ENCODE assay signal across 4 fruit fly cellular contexts in the genomic region with DNA sequence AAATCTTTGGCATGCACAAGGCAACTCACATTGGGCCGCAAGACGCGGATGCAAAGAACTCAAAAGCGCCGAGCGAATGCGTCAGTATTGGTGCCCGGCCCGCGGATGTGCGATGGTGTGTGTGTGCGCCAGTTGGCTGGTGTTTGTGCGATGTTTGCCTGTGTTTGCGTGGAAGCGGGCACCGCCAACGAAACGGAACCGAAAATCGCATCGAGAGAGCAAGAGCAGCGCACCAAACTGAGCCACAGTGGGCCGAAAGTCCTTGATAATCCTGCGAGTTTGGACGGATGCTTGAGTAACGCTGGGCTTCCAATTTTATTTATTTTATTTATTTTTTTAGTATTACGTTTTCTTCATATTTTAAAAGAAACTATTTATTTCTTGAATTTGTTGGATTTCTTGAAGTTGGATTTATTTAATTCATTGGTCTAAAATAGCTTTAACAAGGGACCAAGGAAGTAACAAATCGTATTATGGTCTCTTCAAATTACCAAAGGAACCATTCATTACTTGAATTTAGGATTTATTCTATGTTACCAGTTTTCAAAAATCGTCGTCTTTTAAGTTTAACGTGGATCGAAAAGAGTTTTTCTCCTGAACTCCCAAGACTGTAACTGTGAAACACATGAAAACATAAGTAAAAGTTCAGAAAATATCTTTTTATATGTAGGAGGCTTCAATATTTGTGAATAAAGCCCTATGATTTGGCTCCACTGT.
TF ChIP-seq lines count a peak whose summit lies in the region.

No protein-coding gene starts in this region.

TF ChIP-seq in whole organism, embryonic, 481 proteins besides CTCF, POLR2A, EP300 and RAD21 (continued from another document and continues in another):
- peak; percentile 47 for TF ChIP-seq CG10431 (GFP tag; optimal IDR thresholded peaks at IDR 0.05; lab: Kevin White, UChicago)
- TF ChIP-seq Camta (GFP tag; optimal IDR thresholded peaks at IDR 0.05; lab: Kevin White, UChicago): no peak
- TF ChIP-seq CG32532 (GFP tag; IDR thresholded peaks at IDR 0.05; lab: Robert Waterston, UW): no peak
- TF ChIP-seq peb (GFP tag; IDR thresholded peaks at IDR 0.05; lab: Robert Waterston, UW): peak; percentile 16; the same call in 1 of the 2 replicates
- no peak for TF ChIP-seq CG1647 (GFP tag; optimal IDR thresholded peaks at IDR 0.05; lab: Kevin White, UChicago)
- 0 out of 2 replicates have a peak, but pooled peaks have one; percentile 5 for TF ChIP-seq ap (GFP tag; IDR thresholded peaks at IDR 0.05; lab: Robert Waterston, UW)
- TF ChIP-seq C15 (GFP tag; IDR thresholded peaks at IDR 0.05; lab: Robert Waterston, UW): no peak
- peak; percentile 44 for TF ChIP-seq CG6254 (GFP tag; optimal IDR thresholded peaks at IDR 0.05; lab: Kevin White, UChicago)
- TF ChIP-seq CG12299 (tag; optimal IDR thresholded peaks at IDR 0.05; lab: Kevin White, UChicago): no peak
- peak; percentile 38 to 67 for TF ChIP-seq bsh (GFP tag; optimal IDR thresholded peaks at IDR 0.05; lab: Kevin White, UChicago)
- no peak for TF ChIP-seq CG13296 (GFP tag; optimal IDR thresholded peaks at IDR 0.05; lab: Kevin White, UChicago)
- TF ChIP-seq tio (GFP tag; optimal IDR thresholded peaks at IDR 0.05; lab: Kevin White, UChicago): peak; percentile 76
- TF ChIP-seq H15 (GFP tag; IDR thresholded peaks at IDR 0.05; lab: Robert Waterston, UW): peak; percentile 49; the same call in 1 of the 3 replicates
- no peak for TF ChIP-seq bigmax (GFP tag; optimal IDR thresholded peaks at IDR 0.05; lab: Kevin White, UChicago)
- TF ChIP-seq row (GFP tag; IDR thresholded peaks at IDR 0.05; lab: Robert Waterston, UW): peak; percentile 37; the same call in 2 of the 3 replicates
- peak; percentile 33 for TF ChIP-seq odd (GFP tag; optimal IDR thresholded peaks at IDR 0.05; lab: Kevin White, UChicago)
- no peak for TF ChIP-seq D (optimal IDR thresholded peaks at IDR 0.05; lab: Kevin White, UChicago)
- TF ChIP-seq D (GFP tag; optimal IDR thresholded peaks at IDR 0.05; lab: Kevin White, UChicago): peak; percentile 85
- peak; percentile 9; the same call in 1 of the 4 replicates for TF ChIP-seq Gug (GFP tag; IDR thresholded peaks at IDR 0.05; lab: Robert Waterston, UW)
- TF ChIP-seq gsb-n (tag; optimal IDR thresholded peaks at IDR 0.05; lab: Kevin White, UChicago): peak; percentile 29
- TF ChIP-seq CG1602 (GFP tag; optimal IDR thresholded peaks at IDR 0.05; lab: Kevin White, UChicago): peak; percentile 42
- peak; percentile 67 for TF ChIP-seq az2 (GFP tag; optimal IDR thresholded peaks at IDR 0.05; lab: Kevin White, UChicago)
- no peak for TF ChIP-seq CG3065 (GFP tag; optimal IDR thresholded peaks at IDR 0.05; lab: Kevin White, UChicago)
- peak; percentile 47 for TF ChIP-seq CG4360 (GFP tag; IDR thresholded peaks at IDR 0.05; lab: Robert Waterston, UW)
- TF ChIP-seq Oaz (GFP tag; IDR thresholded peaks at IDR 0.05; lab: Robert Waterston, UW): no peak
- peak; percentile 42 for TF ChIP-seq cato (GFP tag; optimal IDR thresholded peaks at IDR 0.05; lab: Kevin White, UChicago; ENCODE audit: borderline replicate concordance)
- TF ChIP-seq CG2712 (tag; optimal IDR thresholded peaks at IDR 0.05; lab: Kevin White, UChicago): peak; percentile 76
- TF ChIP-seq Nf-YB (GFP tag; optimal IDR thresholded peaks at IDR 0.05; lab: Kevin White, UChicago): peak; percentile 93
- no peak for TF ChIP-seq sob (GFP tag; IDR thresholded peaks at IDR 0.05; lab: Robert Waterston, UW)
- no peak for TF ChIP-seq Dip2 (GFP tag; IDR thresholded peaks at IDR 0.05; lab: Robert Waterston, UW)

TF ChIP-seq in whole organism, prepupa, 60 proteins besides CTCF, POLR2A, EP300 and RAD21 (continued from another document and continues in another):
- TF ChIP-seq CG10631 (GFP tag; optimal IDR thresholded peaks at IDR 0.05; lab: Kevin White, UChicago) (peak; percentile 77), CG3032 (tag; optimal IDR thresholded peaks at IDR 0.05; lab: Kevin White, UChicago) (peak; percentile 64), CG6854 (GFP tag; optimal IDR thresholded peaks at IDR 0.05; lab: Kevin White, UChicago) (no peak), dac (GFP tag; optimal IDR thresholded peaks at IDR 0.05; lab: Kevin White, UChicago) (peak; percentile 61), Ets21C (GFP tag; optimal IDR thresholded peaks at IDR 0.05; lab: Kevin White, UChicago) (peak; percentile 56), fkh (GFP tag; optimal IDR thresholded peaks at IDR 0.05; lab: Kevin White, UChicago) (no peak), eg (GFP tag; IDR thresholded peaks at IDR 0.05; lab: Robert Waterston, UW) (peak; percentile 56), Met (GFP tag; optimal IDR thresholded peaks at IDR 0.05; lab: Kevin White, UChicago) (peak; percentile 61), Lpt (GFP tag; optimal IDR thresholded peaks at IDR 0.05; lab: Kevin White, UChicago) (peak; percentile 41), Eip78C (GFP tag; lab: Kevin White, UChicago) (peak; percentile 91), CG32006 (GFP tag; optimal IDR thresholded peaks at IDR 0.05; lab: Kevin White, UChicago) (peak; percentile 92), Sox15 (GFP tag; optimal IDR thresholded peaks at IDR 0.05; lab: Kevin White, UChicago) (peak; percentile 67), salr (GFP tag; optimal IDR thresholded peaks at IDR 0.05; lab: Kevin White, UChicago) (peak in 1 of 2 experiments; percentile 90), svp (GFP tag; lab: Kevin White, UChicago) (peak; percentile 79), Smox (GFP tag; optimal IDR thresholded peaks at IDR 0.05; lab: Kevin White, UChicago) (peak; percentile 52), Eip75B (GFP tag; optimal IDR thresholded peaks at IDR 0.05; lab: Kevin White, UChicago) (peak; percentile 55), Sox102F (GFP tag; optimal IDR thresholded peaks at IDR 0.05; lab: Kevin White, UChicago) (peak; percentile 28), CG8632 (GFP tag; optimal IDR thresholded peaks at IDR 0.05; lab: Kevin White, UChicago) (peak; percentile 46), CG11902 (GFP tag; optimal IDR thresholded peaks at IDR 0.05; lab: Kevin White, UChicago) (peak; percentile 38), CG8319 (GFP tag; optimal IDR thresholded peaks at IDR 0.05; lab: Kevin White, UChicago) (peak; percentile 29), cyc (GFP tag; optimal IDR thresholded peaks at IDR 0.05; lab: Kevin White, UChicago) (peak; percentile 49), CG11294 (GFP tag; IDR thresholded peaks at IDR 0.05; lab: Robert Waterston, UW) (0 out of 2 replicates have a peak, but pooled peaks have one; percentile 7), CG16779 (tag; optimal IDR thresholded peaks at IDR 0.05; lab: Kevin White, UChicago) (peak; percentile 9), CG9139 (GFP tag; optimal IDR thresholded peaks at IDR 0.05; lab: Kevin White, UChicago) (peak; percentile 40), CG3919 (GFP tag; optimal IDR thresholded peaks at IDR 0.05; lab: Kevin White, UChicago) (peak; percentile 61), CG1621 (tag; optimal IDR thresholded peaks at IDR 0.05; lab: Kevin White, UChicago) (no peak), Eip93F (GFP tag; optimal IDR thresholded peaks at IDR 0.05; lab: Kevin White, UChicago) (no peak), CG6163 (GFP tag; IDR thresholded peaks at IDR 0.05; lab: Robert Waterston, UW) (peak; percentile 60), pdm3 (GFP tag; optimal IDR thresholded peaks at IDR 0.05; lab: Kevin White, UChicago) (peak; percentile 65), Gug (GFP tag; IDR thresholded peaks at IDR 0.05; lab: Robert Waterston, UW) (no peak), Blimp-1 (GFP tag; optimal IDR thresholded peaks at IDR 0.05; lab: Kevin White, UChicago) (peak; percentile 54), achi (GFP tag; optimal IDR thresholded peaks at IDR 0.05; lab: Kevin White, UChicago) (peak; percentile 78)

TF ChIP-seq in whole organism, pupa, 21 proteins besides CTCF, POLR2A, EP300 and RAD21 (continued from another document):
- TF ChIP-seq EcR (GFP tag; optimal IDR thresholded peaks at IDR 0.05; lab: Kevin White, UChicago): no peak

TF ChIP-seq in whole organism, wandering third instar larva, 38 proteins besides CTCF, POLR2A, EP300 and RAD21 (continued from another document):
- TF ChIP-seq Jra (GFP tag; optimal IDR thresholded peaks at IDR 0.05; lab: Kevin White, UChicago): no peak
- TF ChIP-seq Sp1 (GFP tag; optimal IDR thresholded peaks at IDR 0.05; lab: Kevin White, UChicago): peak; percentile 67
- TF ChIP-seq sage (GFP tag; optimal IDR thresholded peaks at IDR 0.05; lab: Kevin White, UChicago): no peak
- peak; percentile 15 for TF ChIP-seq h (GFP tag; optimal IDR thresholded peaks at IDR 0.05; lab: Kevin White, UChicago)
- TF ChIP-seq brk (GFP tag; optimal IDR thresholded peaks at IDR 0.05; lab: Kevin White, UChicago): no peak
- no peak for TF ChIP-seq lola (GFP tag; optimal IDR thresholded peaks at IDR 0.05; lab: Kevin White, UChicago)
- TF ChIP-seq dl (GFP tag; optimal IDR thresholded peaks at IDR 0.05; lab: Kevin White, UChicago; ENCODE audit: insufficient read depth in 1 of 2, partially characterized antibody in 2 of 2): peak in 1 of 2 experiments; percentile 32
- no peak for TF ChIP-seq CG32264 (GFP tag; optimal IDR thresholded peaks at IDR 0.05; lab: Kevin White, UChicago)
- TF ChIP-seq fru (GFP tag; optimal IDR thresholded peaks at IDR 0.05; lab: Kevin White, UChicago): peak; percentile 45
- peak; percentile 11 for TF ChIP-seq ey (GFP tag; optimal IDR thresholded peaks at IDR 0.05; lab: Kevin White, UChicago)
- TF ChIP-seq foxo (GFP tag; optimal IDR thresholded peaks at IDR 0.05; lab: Kevin White, UChicago): peak in 1 of 2 experiments; percentile 72
- peak; percentile 61 for TF ChIP-seq psq (GFP tag; optimal IDR thresholded peaks at IDR 0.05; lab: Kevin White, UChicago)
- peak; percentile 9 for TF ChIP-seq Dif (GFP tag; optimal IDR thresholded peaks at IDR 0.05; lab: Kevin White, UChicago; ENCODE audit: partially characterized antibody)
- TF ChIP-seq Abd-B (GFP tag; optimal IDR thresholded peaks at IDR 0.05; lab: Kevin White, UChicago): no peak
- TF ChIP-seq Myc (optimal IDR thresholded peaks at IDR 0.05; lab: Kevin White, UChicago): no peak
- no peak for TF ChIP-seq Hr78 (GFP tag; optimal IDR thresholded peaks at IDR 0.05; lab: Kevin White, UChicago)
- TF ChIP-seq sv (GFP tag; optimal IDR thresholded peaks at IDR 0.05; lab: Kevin White, UChicago): peak; percentile 8
